Fruit fly (Drosophila melanogaster): ENCODE data around the gene RhoL.

Gene RhoL

DNA sequence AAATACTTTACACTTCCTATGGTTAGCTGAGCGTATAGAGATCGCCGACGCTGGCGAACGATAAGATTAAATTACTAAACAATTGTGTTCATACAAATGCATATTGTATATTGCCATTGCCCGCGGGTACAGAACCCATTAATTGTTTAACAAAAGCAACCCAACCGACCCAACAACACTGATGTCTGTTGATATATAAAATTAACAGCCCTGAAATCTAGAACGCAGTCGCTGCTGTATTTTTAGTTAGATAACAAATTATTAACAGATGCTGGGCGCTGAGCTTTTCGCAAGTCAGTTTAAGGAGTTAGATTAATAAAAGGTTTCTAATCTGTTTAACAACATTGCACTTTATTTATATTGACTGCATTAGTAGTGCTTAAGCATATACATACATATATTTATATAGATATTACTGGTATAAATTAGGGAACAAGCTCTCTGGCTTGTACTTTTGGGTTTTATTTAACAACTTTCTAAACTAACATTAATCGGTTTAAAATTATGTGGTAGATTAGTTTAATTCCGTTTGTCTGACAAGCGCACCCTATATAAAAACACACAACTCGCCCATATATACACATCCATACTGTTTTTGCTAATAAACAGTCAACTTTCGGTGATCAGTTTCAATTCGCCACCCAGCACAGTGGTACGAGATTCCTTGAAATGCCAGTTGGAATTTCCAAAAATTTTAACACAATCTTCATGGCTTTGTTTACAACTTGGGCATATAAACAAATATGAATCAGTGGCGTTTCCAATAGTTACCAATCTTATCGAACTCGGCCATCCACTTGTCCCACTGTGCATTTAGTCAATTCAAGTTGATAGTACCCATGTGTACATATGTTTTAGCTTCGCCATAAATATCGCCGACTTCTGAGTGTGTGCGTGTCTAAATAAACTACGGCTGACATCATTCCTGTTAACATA is 25.8 kb upstream of the RhoL start (continued):
- TF ChIP-seq CG3838 (GFP tag; optimal IDR thresholded peaks at IDR 0.05) (peak; percentile 19), bbx (GFP tag; IDR thresholded peaks at IDR 0.05; ENCODE audit: partially characterized antibody) (no peak; the same call in 1 of the 2 replicates), CG17912 (GFP tag; optimal IDR thresholded peaks at IDR 0.05) (no peak), CG13123 (GFP tag; optimal IDR thresholded peaks at IDR 0.05) (peak; percentile 48), Elba2 (GFP tag; optimal IDR thresholded peaks at IDR 0.05) (no peak), danr (GFP tag; IDR thresholded peaks at IDR 0.05) (peak; percentile 78), Trl (optimal IDR thresholded peaks at IDR 0.05) (no peak), Trl (GFP tag; optimal IDR thresholded peaks at IDR 0.05) (peak; percentile 96), sima (GFP tag; optimal IDR thresholded peaks at IDR 0.05) (peak; percentile 63), CG18262 (tag; optimal IDR thresholded peaks at IDR 0.05) (peak; percentile 78), NFAT (GFP tag; IDR thresholded peaks at IDR 0.05) (peak; percentile 95), MBD-R2 (GFP tag; IDR thresholded peaks at IDR 0.05) (peak; percentile 88), CG4730 (GFP tag; IDR thresholded peaks at IDR 0.05) (peak; percentile 81), CG5180 (GFP tag; optimal IDR thresholded peaks at IDR 0.05) (peak; percentile 52), Rx (GFP tag; IDR thresholded peaks at IDR 0.05) (peak; percentile 81), CG34376 (GFP tag; optimal IDR thresholded peaks at IDR 0.05) (peak; percentile 91), jing (GFP tag; optimal IDR thresholded peaks at IDR 0.05) (no peak), CkIIα-i1 (GFP tag; IDR thresholded peaks at IDR 0.05) (peak; percentile 66), eyg (GFP tag; optimal IDR thresholded peaks at IDR 0.05) (peak; percentile 90), chinmo (GFP tag; IDR thresholded peaks at IDR 0.05; ENCODE audit: partially characterized antibody) (peak; percentile 83; the same call in 3 of the 4 replicates), hth (optimal IDR thresholded peaks at IDR 0.05) (no peak), CG12219 (GFP tag; optimal IDR thresholded peaks at IDR 0.05) (peak; percentile 80), lmd (GFP tag; IDR thresholded peaks at IDR 0.05) (peak; percentile 93), odd (GFP tag; optimal IDR thresholded peaks at IDR 0.05) (peak; percentile 73), CG11247 (GFP tag; IDR thresholded peaks at IDR 0.05) (peak; percentile 93), Dfd (GFP tag; optimal IDR thresholded peaks at IDR 0.05) (no peak), bsh (GFP tag; optimal IDR thresholded peaks at IDR 0.05) (peak; percentile 41 to 73), trh (GFP tag; optimal IDR thresholded peaks at IDR 0.05) (peak; percentile 14), CG8089 (GFP tag; optimal IDR thresholded peaks at IDR 0.05) (peak; percentile 30), pan (optimal IDR thresholded peaks at IDR 0.05) (no peak), pan (GFP tag; optimal IDR thresholded peaks at IDR 0.05 in 1 of 2, IDR thresholded peaks at IDR 0.05 in 1 of 2) (peak in 1 of 2 experiments; percentile 94), lola (GFP tag; optimal IDR thresholded peaks at IDR 0.05) (no peak), CG14050 (GFP tag; IDR thresholded peaks at IDR 0.05) (peak; percentile 56), Hr51 (GFP tag; optimal IDR thresholded peaks at IDR 0.05) (peak in 1 of 2 experiments; percentile 65), CG18476 (GFP tag; optimal IDR thresholded peaks at IDR 0.05) (peak; percentile 72), sqz (GFP tag; optimal IDR thresholded peaks at IDR 0.05) (no peak), pho (GFP tag; optimal IDR thresholded peaks at IDR 0.05) (peak; percentile 87), CG1529 (GFP tag; optimal IDR thresholded peaks at IDR 0.05) (peak; percentile 12), sna (GFP tag; IDR thresholded peaks at IDR 0.05; ENCODE audit: partially characterized antibody) (no peak), Bgb (GFP tag; IDR thresholded peaks at IDR 0.05; ENCODE audit: partially characterized antibody) (peak; percentile 39; the same call in 1 of the 2 replicates), tx (GFP tag; optimal IDR thresholded peaks at IDR 0.05) (peak; percentile 69), Xbp1 (GFP tag; optimal IDR thresholded peaks at IDR 0.05) (peak; percentile 78), chif (GFP tag; optimal IDR thresholded peaks at IDR 0.05) (peak; percentile 72 to 94), corto (GFP tag; optimal IDR thresholded peaks at IDR 0.05) (peak; percentile 96), hbn (GFP tag; IDR thresholded peaks at IDR 0.05; ENCODE audit: partially characterized antibody) (no peak), Ptx1 (GFP tag; IDR thresholded peaks at IDR 0.05) (peak; percentile 91), Antp (GFP tag; optimal IDR thresholded peaks at IDR 0.05) (peak; percentile 95), ttk (GFP tag; IDR thresholded peaks at IDR 0.05) (peak; percentile 82), cwo (GFP tag; optimal IDR thresholded peaks at IDR 0.05) (peak; percentile 93)
